Worm (Caenorhabditis elegans) whole organism, midembryonic: Measurements from ENCODE around the gene R10D12.6.

ENCODE experiments used
- T22C8.4 ChIP-seq: fragments of 200-800 bp; sonication (Bioruptor generic); IDR thresholded peaks from 2 replicates; pipeline ENCODE4 v1.3.6; 2022; ENCODE audit warnings: missing genetic modification characterization, missing compliant biosample characterization
- flt-1 ChIP-seq: fragments of 200-800 bp; sonication (Bioruptor generic); IDR thresholded peaks from 2 replicates; pipeline ENCODE4 v1.3.6; 2022; ENCODE audit warnings: missing genetic modification characterization, missing compliant biosample characterization
- klf-2 ChIP-seq: fragments of 200-800 bp; sonication (Bioruptor generic); conservative IDR thresholded peaks from 2 replicates; pipeline ENCODE4 v1.3.6; 2022; ENCODE audit warnings: missing genetic modification reagents, missing genetic modification characterization, missing compliant biosample characterization
- tab-1 ChIP-seq: fragments of 200-800 bp; sonication (Bioruptor generic); IDR thresholded peaks from 2 replicates; pipeline ENCODE4 v1.3.6; 2022; ENCODE audit warnings: missing genetic modification characterization, missing compliant biosample characterization
- ztf-29 ChIP-seq: fragments of 200-800 bp; sonication (Bioruptor generic); IDR thresholded peaks from 2 replicates; pipeline ENCODE4 v1.3.6; 2022; ENCODE audit warnings: missing genetic modification reagents, missing genetic modification characterization, missing compliant biosample characterization

- no peak for TF ChIP-seq klf-2 (GFP tag; lab: Robert Waterston, UW)
- no peak for TF ChIP-seq T22C8.4 (GFP tag; lab: Robert Waterston, UW)
- no peak for TF ChIP-seq ztf-29
- TF ChIP-seq flt-1 (GFP tag; lab: Robert Waterston, UW): no peak
- TF ChIP-seq tab-1 (GFP tag; lab: Robert Waterston, UW): no peak
Observed at ce11 chrV:13926398-13926797, 22.7 kb upstream of the R10D12.6 start, which contains the start of gene srxa-12.
